Worm (Caenorhabditis elegans): Measurements from ENCODE around the gene F56C3.3.
"Not testable (repeated sequence)": the region's sequence is repeated elsewhere in the genome, so short reads cannot be mapped to it uniquely, and the experiment has no call there.

The F56C3.3 gene

ce11 chrX:1358295-1358694 lies at the start of gene F56C3.3:
TSS of gene F56C3.3 (minus strand) at chrX:1358395.
- TF ChIP-seq him-1 (tag; optimal IDR thresholded peaks at IDR 0.05) (no peak), dao-5 (tag; optimal IDR thresholded peaks at IDR 0.05) (no peak), W03F9.2 (tag; optimal IDR thresholded peaks at IDR 0.05) (no peak)

ce11 chrX:1403971-1404370 lies 45.8 kb upstream of the F56C3.3 start, which contains the start of gene ZK402.1:
TSS of gene ZK402.1 (plus strand) at chrX:1404271.
- not testable (repeated sequence) for TF ChIP-seq dao-5, him-1, W03F9.2 (tag; optimal IDR thresholded peaks at IDR 0.05)

- TF ChIP-seq W03F9.2, him-1, dao-5 (tag; optimal IDR thresholded peaks at IDR 0.05): not testable (repeated sequence)
Observed at ce11 chrX:1403444-1403843, 45.2 kb upstream of the F56C3.3 start, which contains the start of gene ZK402.2. TSS of gene ZK402.2 (plus strand) at chrX:1403744.

- TF ChIP-seq dao-5 (tag; optimal IDR thresholded peaks at IDR 0.05) = no peak
- no peak for TF ChIP-seq W03F9.2 (tag; optimal IDR thresholded peaks at IDR 0.05)
- TF ChIP-seq him-1 (tag; optimal IDR thresholded peaks at IDR 0.05) = no peak
Observed at ce11 chrX:1401259-1401658, 43.1 kb upstream of the F56C3.3 start, which contains the start of gene ZK402.5. TSS of gene ZK402.5 (minus strand) at chrX:1401359.

- TF ChIP-seq him-1 (tag; optimal IDR thresholded peaks at IDR 0.05) (no peak), dao-5 (tag; optimal IDR thresholded peaks at IDR 0.05) (no peak), W03F9.2 (tag; optimal IDR thresholded peaks at IDR 0.05) (no peak)
Observed at ce11 chrX:1397516-1397915, 39.3 kb upstream of the F56C3.3 start, which contains the start of gene H39E20.1. TSS of gene H39E20.1 (minus strand) at chrX:1397616.

- TF ChIP-seq him-1 (tag; optimal IDR thresholded peaks at IDR 0.05) (no peak), dao-5 (tag; optimal IDR thresholded peaks at IDR 0.05) (no peak), W03F9.2 (tag; optimal IDR thresholded peaks at IDR 0.05) (no peak)
Observed at ce11 chrX:1395793-1396192, 37.6 kb upstream of the F56C3.3 start.

ce11 chrX:1394437-1394836 lies 36.2 kb upstream of the F56C3.3 start:
- TF ChIP-seq him-1 (tag; optimal IDR thresholded peaks at IDR 0.05) = no peak
- no peak for TF ChIP-seq dao-5 (tag; optimal IDR thresholded peaks at IDR 0.05)
- no peak for TF ChIP-seq W03F9.2 (tag; optimal IDR thresholded peaks at IDR 0.05)

ce11 chrX:1393891-1394290 lies 35.7 kb upstream of the F56C3.3 start, which contains the start of gene F56C3.9:
TSS of gene F56C3.9 (minus strand) at chrX:1393991.
- TF ChIP-seq dao-5 (tag; optimal IDR thresholded peaks at IDR 0.05) = no peak
- TF ChIP-seq him-1 (tag; optimal IDR thresholded peaks at IDR 0.05) = no peak
- no peak for TF ChIP-seq W03F9.2 (tag; optimal IDR thresholded peaks at IDR 0.05)

- TF ChIP-seq W03F9.2 (tag; optimal IDR thresholded peaks at IDR 0.05) = peak; percentile 88
- peak; percentile 95 for TF ChIP-seq him-1 (tag; optimal IDR thresholded peaks at IDR 0.05)
- TF ChIP-seq dao-5 (tag; optimal IDR thresholded peaks at IDR 0.05) = peak; percentile 11
Observed at ce11 chrX:1389382-1389983, 31.3 kb upstream of the F56C3.3 start.

- TF ChIP-seq W03F9.2 (tag; optimal IDR thresholded peaks at IDR 0.05) (no peak), dao-5 (tag; optimal IDR thresholded peaks at IDR 0.05) (no peak)
Observed at ce11 chrX:1386893-1387367, 28.7 kb upstream of the F56C3.3 start, which contains the start of gene F56C3.1. TSS of gene F56C3.1 (plus strand) at chrX:1387317.

- no peak for TF ChIP-seq him-1 (tag; optimal IDR thresholded peaks at IDR 0.05)
- no peak for TF ChIP-seq W03F9.2 (tag; optimal IDR thresholded peaks at IDR 0.05)
- TF ChIP-seq dao-5 (tag; optimal IDR thresholded peaks at IDR 0.05) = no peak
Observed at ce11 chrX:1384538-1384937, 26.3 kb upstream of the F56C3.3 start, which contains the start of gene F56C3.8. TSS of gene F56C3.8 (minus strand) at chrX:1384638.

ce11 chrX:1383546-1383945 lies 25.4 kb upstream of the F56C3.3 start:
- TF ChIP-seq him-1 (tag; optimal IDR thresholded peaks at IDR 0.05) (no peak), W03F9.2 (tag; optimal IDR thresholded peaks at IDR 0.05) (no peak), dao-5 (tag; optimal IDR thresholded peaks at IDR 0.05) (no peak)

ce11 chrX:1381565-1381964 lies 23.4 kb upstream of the F56C3.3 start, which contains the start of gene F56C3.10:
TSS of gene F56C3.10 (minus strand) at chrX:1381665.
- TF ChIP-seq dao-5 (tag; optimal IDR thresholded peaks at IDR 0.05) (no peak), W03F9.2 (tag; optimal IDR thresholded peaks at IDR 0.05) (no peak), him-1 (tag; optimal IDR thresholded peaks at IDR 0.05) (no peak)

- no peak for TF ChIP-seq him-1 (tag; optimal IDR thresholded peaks at IDR 0.05)
- TF ChIP-seq W03F9.2 (tag; optimal IDR thresholded peaks at IDR 0.05) = peak; percentile 21
- peak; percentile 81 for TF ChIP-seq dao-5 (tag; optimal IDR thresholded peaks at IDR 0.05)
Observed at ce11 chrX:1379391-1379790, 21.2 kb upstream of the F56C3.3 start.
